Fruit fly (Drosophila melanogaster): ENCODE data around the gene CG8010.

dm6 chrX:19249339-19249738 is 19.4 kb downstream of the CG8010 start:
- TF ChIP-seq CG8478 (optimal IDR thresholded peaks at IDR 0.05) (no peak), EcR (GFP tag; optimal IDR thresholded peaks at IDR 0.05) (no peak)

Data from whole organism.